Worm (Caenorhabditis elegans) whole organism, mixed stage, embryonic: ENCODE measurements around the gene lgc-48.

ENCODE experiments used
- nhr-237 ChIP-seq: fragments of 150-350 bp; optimal IDR thresholded peaks from 2 replicates; lab custom pipeline; 2014; ENCODE audit warnings: missing biosample characterization, missing genetic modification characterization
- nhr-28 ChIP-seq: fragments of 150-350 bp; optimal IDR thresholded peaks from 2 replicates; lab custom pipeline; 2014; ENCODE audit warnings: missing biosample characterization, missing genetic modification characterization
- nhr-76 ChIP-seq: sonication (generic microtip); optimal IDR thresholded peaks from 2 replicates; lab custom pipeline; 2017; ENCODE audit warnings: missing biosample characterization, missing genetic modification characterization

- TF ChIP-seq nhr-28 (tag; lab: Kevin White, UChicago) (no peak), nhr-237 (tag; lab: Kevin White, UChicago) (no peak), nhr-76 (no peak)
Measured at ce11 chrV:13380178-13380577, 40.1 kb downstream of the lgc-48 start, which contains the start of gene ifbp-1.
